Worm (Caenorhabditis elegans): ENCODE results near the gene K02E7.1.
"Not testable (repeated sequence)": the region's sequence is repeated elsewhere in the genome, so short reads cannot be mapped to it uniquely, and the experiment has no call there.

Gene K02E7.1

ce11 chrII:1043932-1044331, 39.0 kb upstream of the K02E7.1 start, which contains the start of gene fbxb-45:
fbxb-45 (minus strand) TSS chrII:1044032.
- not testable (repeated sequence) for TF ChIP-seq F39B2.1 (GFP tag; IDR thresholded peaks at IDR 0.05); ceh-91 (GFP tag; IDR thresholded peaks at IDR 0.05); cebp-1 (GFP tag; IDR thresholded peaks at IDR 0.05); cebp-1 (tag; optimal IDR thresholded peaks at IDR 0.05)

- TF ChIP-seq ceh-58 (GFP tag; IDR thresholded peaks at IDR 0.05) (no peak), egl-44 (GFP tag; IDR thresholded peaks at IDR 0.05) (no peak), unc-130 (GFP tag; optimal IDR thresholded peaks at IDR 0.05) (no peak), ceh-79 (tag; optimal IDR thresholded peaks at IDR 0.05) (no peak), lag-1 (GFP tag; IDR thresholded peaks at IDR 0.05) (no peak), madf-8 (GFP tag; conservative IDR thresholded peaks at IDR 0.05) (no peak), die-1 (tag; optimal IDR thresholded peaks at IDR 0.05) (no peak), hlh-12 (tag; optimal IDR thresholded peaks at IDR 0.05) (no peak), C06A6.2 (GFP tag; conservative IDR thresholded peaks at IDR 0.05) (no peak), nhr-179 (tag; optimal IDR thresholded peaks at IDR 0.05) (no peak), mes-4 (tag; optimal IDR thresholded peaks at IDR 0.05) (no peak), cebp-2 (GFP tag; IDR thresholded peaks at IDR 0.05) (no peak)
These were observed 37.3 kb upstream of the K02E7.1 start, which contains the start of gene str-148 for ce11 chrII:1045692-1046091. str-148 (plus strand) TSS chrII:1045992.

DNA sequence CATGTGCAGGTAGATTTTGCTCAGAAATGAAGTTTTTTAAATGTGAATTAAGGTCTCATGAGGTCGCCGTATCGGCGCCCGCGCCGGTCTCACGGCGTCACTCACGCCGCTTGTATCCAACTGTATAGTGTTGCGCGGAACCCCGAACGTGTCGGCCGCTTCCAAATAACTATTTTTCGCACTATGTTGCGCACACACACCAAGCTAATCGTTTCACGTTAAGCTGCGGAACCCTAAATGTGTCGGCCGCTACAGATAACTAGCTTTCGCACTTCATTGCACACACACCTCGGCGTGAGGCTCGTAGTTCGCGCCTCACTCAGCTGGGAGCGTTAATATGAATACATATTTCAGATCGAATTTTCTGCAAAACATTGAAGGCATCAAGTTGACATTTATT, 36.0 kb upstream of the K02E7.1 start:
- TF ChIP-seq sdz-38 (tag; optimal IDR thresholded peaks at IDR 0.05) (no peak), snpc-4 (GFP tag; optimal IDR thresholded peaks at IDR 0.05) (peak; percentile 34), snpc-4 (tag; optimal IDR thresholded peaks at IDR 0.05) (peak in 2 of 4 experiments; percentile 83 to 91), snpc-1.1 (tag; optimal IDR thresholded peaks at IDR 0.05; ENCODE audit: insufficient read depth) (peak; percentile 80)

DNA sequence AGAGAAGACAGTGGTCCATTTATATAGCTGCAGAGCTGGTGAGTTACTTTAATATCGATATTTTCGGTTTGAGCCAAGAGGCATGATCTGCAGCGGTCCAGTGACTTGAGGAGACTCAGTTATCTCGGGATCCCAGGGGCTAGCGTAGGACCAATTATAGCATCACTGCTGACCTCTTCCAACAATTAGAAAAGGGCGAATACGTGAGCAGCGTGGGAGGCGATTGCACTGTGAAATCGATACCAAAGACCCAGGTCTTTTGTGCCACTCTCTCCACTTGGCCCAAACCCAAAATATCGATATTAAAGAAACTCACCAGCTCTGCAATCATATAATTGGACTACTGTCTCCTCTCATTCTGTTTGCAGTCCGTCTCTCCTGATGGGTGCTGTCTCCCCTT, 33.1 kb upstream of the K02E7.1 start, which contains the start of gene fbxb-40:
fbxb-40 (minus strand) TSS at position 101 of the 400 bp plus-strand sequence.
- TF ChIP-seq snpc-3.4 (tag; optimal IDR thresholded peaks at IDR 0.05) (no peak), zfh-2 (GFP tag; conservative IDR thresholded peaks at IDR 0.05) (0 out of 2 replicates have a peak, but pooled peaks have one; percentile 11), T07F8.4 (tag; optimal IDR thresholded peaks at IDR 0.05) (no peak)

ce11 chrII:1054724-1055123, 28.2 kb upstream of the K02E7.1 start, which contains the start of gene K02E7.7:
K02E7.7 (plus strand) TSS chrII:1055024.
- not testable (repeated sequence) for TF ChIP-seq dox-1 (GFP tag; IDR thresholded peaks at IDR 0.05); mxl-1 (tag; optimal IDR thresholded peaks at IDR 0.05); sea-2 (GFP tag; IDR thresholded peaks at IDR 0.05)

DNA sequence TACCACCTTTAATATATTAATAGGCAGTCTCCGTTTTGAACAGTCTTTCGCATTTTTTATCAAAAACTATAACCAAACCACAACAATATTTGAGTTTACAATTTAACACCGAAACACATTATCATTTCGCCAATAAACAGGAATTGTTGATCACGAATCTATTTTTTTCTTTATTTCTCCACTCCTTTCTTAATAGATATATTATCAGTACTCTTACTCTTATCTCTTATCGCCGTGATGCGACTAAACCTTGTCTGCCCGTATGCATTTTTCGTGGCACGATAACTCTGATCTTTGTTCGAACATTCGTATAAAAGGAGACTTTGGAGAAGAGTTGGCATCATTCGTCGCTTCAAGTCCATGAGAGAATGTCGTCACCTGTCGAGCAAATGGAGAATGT, 26.1 kb upstream of the K02E7.1 start:
- TF ChIP-seq ets-4 (GFP tag; optimal IDR thresholded peaks at IDR 0.05) = no peak
- 0 out of 2 replicates have a peak, but pooled peaks have one; percentile 14 for TF ChIP-seq ekl-4 (GFP tag; IDR thresholded peaks at IDR 0.05)
- no peak for TF ChIP-seq egl-44 (GFP tag; IDR thresholded peaks at IDR 0.05)
- no peak for TF ChIP-seq K12H6.12 (tag; optimal IDR thresholded peaks at IDR 0.05)
- TF ChIP-seq nhr-80 (tag; optimal IDR thresholded peaks at IDR 0.05) = peak; percentile 74
- no peak for TF ChIP-seq athp-1 (tag; optimal IDR thresholded peaks at IDR 0.05)
